Worm (Caenorhabditis elegans) whole organism, late embryonic: ENCODE data around the gene F49F1.10.
"Not testable (repeated sequence)": the region's sequence is repeated elsewhere in the genome, so short reads cannot be mapped to it uniquely, and the experiment has no call there.

Experiments used
- C08G9.2 ChIP-seq: sonication (generic microtip); optimal IDR thresholded peaks from 2 replicates; lab custom pipeline; 2016; ENCODE audit warnings: mild to moderate bottlenecking, missing genetic modification characterization, moderate library complexity, missing compliant biosample characterization
- C38D4.7 ChIP-seq: fragments of 200-800 bp; sonication (Bioruptor generic); optimal IDR thresholded peaks from 2 replicates; lab custom pipeline; 2018; ENCODE audit warnings: mild to moderate bottlenecking, missing genetic modification characterization, moderate library complexity, missing compliant biosample characterization
- F13H6.1 ChIP-seq: sonication (generic microtip); optimal IDR thresholded peaks from 2 replicates; lab custom pipeline; 2016; ENCODE audit warnings: missing genetic modification characterization, missing compliant biosample characterization
- K09A11.1 ChIP-seq: sonication (generic microtip); optimal IDR thresholded peaks from 2 replicates; lab custom pipeline; 2017; ENCODE audit warnings: antibody characterized with exemption, mild to moderate bottlenecking, missing genetic modification characterization, missing compliant biosample characterization; ENCODE audit not compliant: insufficient read depth
- T23F11.4 ChIP-seq: fragments of 200-800 bp; sonication (Bioruptor generic); optimal IDR thresholded peaks from 2 replicates; lab custom pipeline; 2018; ENCODE audit warnings: mild to moderate bottlenecking, missing genetic modification characterization, missing compliant biosample characterization
- Y22D7AL.16 ChIP-seq: sonication (generic microtip); optimal IDR thresholded peaks from 2 replicates; lab custom pipeline; 2016; ENCODE audit warnings: missing genetic modification characterization, missing compliant biosample characterization
- ama-1 ChIP-seq: fragments of 150-350 bp; optimal IDR thresholded peaks from 2 replicates; lab custom pipeline; 2014
- ceh-14 ChIP-seq: sonication (generic microtip); optimal IDR thresholded peaks from 2 replicates; lab custom pipeline; 2016; ENCODE audit warnings: missing genotype, missing genetic modification characterization, missing compliant biosample characterization
- ceh-18 ChIP-seq: sonication (generic microtip); optimal IDR thresholded peaks from 2 replicates; lab custom pipeline; 2016; ENCODE audit warnings: missing genetic modification characterization, missing compliant biosample characterization
- ceh-2 ChIP-seq: sonication (generic microtip); optimal IDR thresholded peaks from 2 replicates; lab custom pipeline; 2016; ENCODE audit warnings: missing genotype, missing genetic modification characterization, missing compliant biosample characterization
- ceh-34 ChIP-seq: sonication (generic microtip); optimal IDR thresholded peaks from 2 replicates; lab custom pipeline; 2016; ENCODE audit warnings: mild to moderate bottlenecking, missing genetic modification characterization, missing compliant biosample characterization
- ceh-48 ChIP-seq: sonication (generic microtip); optimal IDR thresholded peaks from 2 replicates; lab custom pipeline; 2016; ENCODE audit warnings: missing genetic modification characterization, inconsistent platforms, missing compliant biosample characterization
- ceh-6 ChIP-seq: fragments of 200-800 bp; sonication (Bioruptor generic); optimal IDR thresholded peaks from 2 replicates; lab custom pipeline; 2018; ENCODE audit warnings: mild to moderate bottlenecking, missing genetic modification characterization, missing compliant biosample characterization
- che-1 ChIP-seq: sonication (generic microtip); optimal IDR thresholded peaks from 2 replicates; lab custom pipeline; 2016; ENCODE audit warnings: mild to moderate bottlenecking, missing genetic modification characterization, missing compliant biosample characterization
- dmd-4 ChIP-seq: sonication (generic microtip); optimal IDR thresholded peaks from 2 replicates; lab custom pipeline; 2016; ENCODE audit warnings: borderline replicate concordance, missing genetic modification characterization, missing compliant biosample characterization
- dve-1 ChIP-seq: sonication (generic microtip); optimal IDR thresholded peaks from 2 replicates; lab custom pipeline; 2017; ENCODE audit warnings: antibody characterized with exemption, mild to moderate bottlenecking, missing genetic modification characterization, missing compliant biosample characterization
- elt-2 ChIP-seq: sonication (generic microtip); optimal IDR thresholded peaks from 2 replicates; lab custom pipeline; 2016; ENCODE audit warnings: missing genetic modification reagents, missing genetic modification characterization, missing compliant biosample characterization
- fax-1 ChIP-seq: sonication (generic microtip); optimal IDR thresholded peaks from 2 replicates; lab custom pipeline; 2016; ENCODE audit warnings: missing genotype, missing genetic modification characterization, missing compliant biosample characterization
- fkh-10 ChIP-seq: fragments of 150-350 bp; optimal IDR thresholded peaks from 2 replicates; lab custom pipeline; 2014; ENCODE audit warnings: missing biosample characterization, missing genetic modification reagents, missing genetic modification characterization
- gmeb-2 ChIP-seq: sonication (generic microtip); optimal IDR thresholded peaks from 2 replicates; lab custom pipeline; 2016; ENCODE audit warnings: missing genetic modification characterization, inconsistent platforms, missing compliant biosample characterization
- hlh-13 ChIP-seq: fragments of 200-800 bp; sonication (Bioruptor generic); optimal IDR thresholded peaks from 2 replicates; lab custom pipeline; 2018; ENCODE audit warnings: mild to moderate bottlenecking, missing genetic modification characterization, missing compliant biosample characterization
- hlh-30 ChIP-seq: sonication (generic microtip); optimal IDR thresholded peaks from 2 replicates; lab custom pipeline; 2017; ENCODE audit warnings: antibody characterized with exemption, missing genetic modification characterization, missing compliant biosample characterization; ENCODE audit not compliant: insufficient read depth
- hlh-6 ChIP-seq: sonication (generic microtip); optimal IDR thresholded peaks from 2 replicates; lab custom pipeline; 2016; ENCODE audit warnings: missing genotype, missing genetic modification characterization, missing compliant biosample characterization
- hlh-8 ChIP-seq: sonication (generic microtip); optimal IDR thresholded peaks from 2 replicates; lab custom pipeline; 2016; ENCODE audit warnings: missing genotype, missing genetic modification characterization, missing compliant biosample characterization
- nhr-11 ChIP-seq: fragments of 150-350 bp; optimal IDR thresholded peaks from 2 replicates; lab custom pipeline; 2014; ENCODE audit warnings: missing biosample characterization, missing genetic modification characterization
- nhr-232 ChIP-seq: sonication (generic microtip); optimal IDR thresholded peaks from 2 replicates; lab custom pipeline; 2016; ENCODE audit warnings: missing genetic modification characterization, missing compliant biosample characterization
- npax-4 ChIP-seq: sonication (generic microtip); optimal IDR thresholded peaks from 2 replicates; lab custom pipeline; 2016; ENCODE audit warnings: missing genetic modification characterization, missing compliant biosample characterization
- pat-9 ChIP-seq: fragments of 200-800 bp; sonication (Bioruptor generic); optimal IDR thresholded peaks from 2 replicates; lab custom pipeline; 2018; ENCODE audit warnings: mild to moderate bottlenecking, missing genetic modification characterization, moderate library complexity, missing compliant biosample characterization
- pax-1 ChIP-seq: fragments of 150-350 bp; optimal IDR thresholded peaks from 2 replicates; lab custom pipeline; 2014; ENCODE audit warnings: missing biosample characterization, missing genetic modification characterization
- pha-2 ChIP-seq: sonication (generic microtip); optimal IDR thresholded peaks from 2 replicates; lab custom pipeline; 2017; ENCODE audit warnings: mild to moderate bottlenecking, missing genetic modification characterization, missing compliant biosample characterization
- pha-4 ChIP-seq: fragments of 150-350 bp; optimal IDR thresholded peaks from 2 replicates; lab custom pipeline; 2018; ENCODE audit warnings: missing biosample characterization, missing genetic modification reagents, missing genetic modification characterization
- pqm-1 ChIP-seq: sonication (generic microtip); optimal IDR thresholded peaks from 2 replicates; lab custom pipeline; 2016; ENCODE audit warnings: missing genetic modification characterization, missing compliant biosample characterization
- pros-1 ChIP-seq: fragments of 150-350 bp; optimal IDR thresholded peaks from 2 replicates; lab custom pipeline; 2014; ENCODE audit warnings: missing biosample characterization, missing genetic modification reagents, missing genetic modification characterization
- ref-2 ChIP-seq: sonication (generic microtip); optimal IDR thresholded peaks from 2 replicates; lab custom pipeline; 2016; ENCODE audit warnings: missing genetic modification characterization, missing compliant biosample characterization
- sox-4 ChIP-seq: sonication (generic microtip); optimal IDR thresholded peaks from 2 replicates; lab custom pipeline; 2017; ENCODE audit warnings: mild to moderate bottlenecking, missing genetic modification characterization, inconsistent platforms, missing compliant biosample characterization
- tbx-2 ChIP-seq: sonication (generic microtip); optimal IDR thresholded peaks from 2 replicates; lab custom pipeline; 2016; ENCODE audit warnings: missing genetic modification characterization, missing compliant biosample characterization
- unc-3 ChIP-seq, 2 experiments: fragments of 200-800 bp in 1 of 2; sonication (Bioruptor generic) in 1 of 2; sonication (generic microtip) in 1 of 2; conservative IDR thresholded peaks in 1 of 2; optimal IDR thresholded peaks in 1 of 2; 2 replicates each; pipeline versions ENCODE4 v1.3.6 to Lab custom; 2016 to 2022; ENCODE audit warnings: missing compliant biosample characterization in 2 of 2, missing genetic modification characterization in 2 of 2, missing genetic modification reagents in 1 of 2
- unc-42 ChIP-seq: sonication (generic microtip); optimal IDR thresholded peaks from 2 replicates; lab custom pipeline; 2016; ENCODE audit warnings: missing genotype, missing genetic modification characterization, missing compliant biosample characterization
- unc-55 ChIP-seq: sonication (generic microtip); optimal IDR thresholded peaks from 2 replicates; lab custom pipeline; 2017; ENCODE audit warnings: missing biosample characterization, missing genetic modification reagents, missing genetic modification characterization
- zip-5 ChIP-seq: sonication (generic microtip); optimal IDR thresholded peaks from 2 replicates; lab custom pipeline; 2016; ENCODE audit warnings: missing genetic modification characterization, missing compliant biosample characterization
- ztf-16 ChIP-seq: sonication (generic microtip); optimal IDR thresholded peaks from 2 replicates; lab custom pipeline; 2017; ENCODE audit warnings: missing genetic modification characterization, missing compliant biosample characterization

F49F1.10 gene

ce11 chrIV:4135744-4136143, 3.2 kb downstream of the F49F1.10 start, which contains the start of gene F49F1.17:
Gene F49F1.17, minus strand, starts transcription at chrIV:4135844.
- TF ChIP-seq ceh-2 (tag; lab: Kevin White, UChicago) (no peak), ceh-6 (GFP tag; lab: Kevin White, UChicago) (no peak), hlh-30 (tag; lab: Kevin White, UChicago) (no peak), K09A11.1 (no peak), fkh-10 (GFP tag; lab: Kevin White, UChicago) (no peak), T23F11.4 (GFP tag; lab: Kevin White, UChicago) (no peak), che-1 (no peak), pros-1 (tag; lab: Kevin White, UChicago) (no peak), pha-4 (no peak), Y22D7AL.16 (no peak), gmeb-2 (tag; lab: Kevin White, UChicago) (no peak), nhr-232 (tag; lab: Kevin White, UChicago) (no peak), sox-4 (tag; lab: Kevin White, UChicago) (no peak), C08G9.2 (no peak), hlh-8 (tag; lab: Kevin White, UChicago) (no peak), fax-1 (tag; lab: Kevin White, UChicago) (no peak), F13H6.1 (no peak), unc-3 (GFP tag; conservative IDR thresholded peaks at IDR 0.05; lab: Robert Waterston, UW) (no peak), unc-3 (tag; optimal IDR thresholded peaks at IDR 0.05; lab: Kevin White, UChicago) (no peak), zip-5 (tag; lab: Kevin White, UChicago) (no peak)

ce11 chrIV:4125657-4126056, 13.3 kb downstream of the F49F1.10 start, which contains the start of gene F49F1.7:
Gene F49F1.7, minus strand, starts transcription at chrIV:4125757.
- not testable (repeated sequence) for TF ChIP-seq F13H6.1; ceh-48 (tag; lab: Kevin White, UChicago); pros-1 (tag; lab: Kevin White, UChicago)

- TF ChIP-seq nhr-11 (tag; lab: Kevin White, UChicago): no peak
- TF ChIP-seq hlh-13 (GFP tag; lab: Kevin White, UChicago): no peak
- no peak for TF ChIP-seq C38D4.7
- no peak for TF ChIP-seq pqm-1 (tag; lab: Kevin White, UChicago)
- no peak for TF ChIP-seq tbx-2 (tag; lab: Kevin White, UChicago)
- TF ChIP-seq ztf-16 (tag; lab: Kevin White, UChicago): no peak
- TF ChIP-seq pha-2 (tag; lab: Kevin White, UChicago): no peak
- TF ChIP-seq ceh-14 (tag; lab: Kevin White, UChicago): no peak
- TF ChIP-seq elt-2 (tag; lab: Kevin White, UChicago): no peak
- TF ChIP-seq ceh-34 (tag; lab: Kevin White, UChicago): no peak
- no peak for TF ChIP-seq fax-1 (tag; lab: Kevin White, UChicago)
- TF ChIP-seq pax-1: no peak
- TF ChIP-seq unc-42 (tag; lab: Kevin White, UChicago): no peak
- TF ChIP-seq zip-5 (tag; lab: Kevin White, UChicago): no peak
- TF ChIP-seq unc-3 (GFP tag; conservative IDR thresholded peaks at IDR 0.05; lab: Robert Waterston, UW): no peak
- TF ChIP-seq unc-3 (tag; optimal IDR thresholded peaks at IDR 0.05; lab: Kevin White, UChicago): no peak
- no peak for TF ChIP-seq ama-1
- TF ChIP-seq ceh-18: no peak
- TF ChIP-seq, all 69 proteins: peak for 0
These were observed 15.8 kb downstream of the F49F1.10 start, which contains the start of gene mul-1 for ce11 chrIV:4123083-4123482. Gene mul-1, minus strand, starts transcription at chrIV:4123166.

ce11 chrIV:4121055-4121454, 17.9 kb downstream of the F49F1.10 start:
- TF ChIP-seq unc-55 (GFP tag; lab: Kevin White, UChicago) (no peak), K09A11.1 (no peak), pat-9 (tag; lab: Kevin White, UChicago) (no peak), C08G9.2 (no peak), ama-1 (no peak), ref-2 (tag; lab: Kevin White, UChicago) (no peak), npax-4 (tag; lab: Kevin White, UChicago) (no peak), dmd-4 (tag; lab: Kevin White, UChicago) (no peak), F13H6.1 (no peak), hlh-6 (tag; lab: Kevin White, UChicago) (no peak), hlh-30 (tag; lab: Kevin White, UChicago) (no peak), dve-1 (tag; lab: Kevin White, UChicago) (no peak)
